Fruit fly (Drosophila melanogaster) whole organism, prepupa: ENCODE measurements around the gene Acp36DE.

Source experiments
- Blimp-1 ChIP-seq: fragments of 200-800 bp; sonication (Bioruptor generic); optimal IDR thresholded peaks from 3 replicates; lab custom pipeline; 2017; ENCODE audit warnings: missing biosample characterization, missing genetic modification characterization, mild to moderate bottlenecking, moderate library complexity, missing genetic modification reagents
- CG10631 ChIP-seq: fragments of 200-800 bp; sonication (Bioruptor generic); optimal IDR thresholded peaks from 2 replicates; lab custom pipeline; 2016; ENCODE audit warnings: missing biosample characterization, missing genetic modification characterization
- CG10669 ChIP-seq: fragments of 200-800 bp; sonication (Bioruptor generic); optimal IDR thresholded peaks from 3 replicates; lab custom pipeline; 2018; ENCODE audit warnings: missing biosample characterization, mild to moderate bottlenecking, missing genetic modification characterization, moderate library complexity
- CG11294 ChIP-seq: fragments of 200-800 bp; sonication (Bioruptor generic); IDR thresholded peaks from 2 replicates; pipeline ENCODE4 v1.3.6; 2022; ENCODE audit warnings: missing biosample characterization, missing genetic modification characterization
- CG11762 ChIP-seq: fragments of 200-800 bp; sonication (Bioruptor generic); optimal IDR thresholded peaks from 3 replicates; lab custom pipeline; 2016; ENCODE audit warnings: missing biosample characterization, missing genetic modification characterization; ENCODE audit not compliant: insufficient read depth
- CG11902 ChIP-seq: fragments of 200-800 bp; sonication (Bioruptor generic); optimal IDR thresholded peaks from 3 replicates; lab custom pipeline; 2016; ENCODE audit warnings: missing biosample characterization, missing genetic modification characterization
- CG15336 ChIP-seq: fragments of 200-800 bp; sonication (Bioruptor generic); IDR thresholded peaks from 2 replicates; pipeline ENCODE4 v1.3.6; 2022; ENCODE audit warnings: missing biosample characterization, missing genetic modification characterization
- CG3032 ChIP-seq: fragments of 200-800 bp; optimal IDR thresholded peaks from 2 replicates; lab custom pipeline; 2019; ENCODE audit warnings: missing biosample characterization, mild to moderate bottlenecking, missing genetic modification characterization, moderate library complexity
- CG32006 ChIP-seq: fragments of 200-800 bp; sonication (Bioruptor generic); optimal IDR thresholded peaks from 3 replicates; lab custom pipeline; 2017; ENCODE audit warnings: missing biosample characterization, mild to moderate bottlenecking, missing genetic modification characterization
- CG3919 ChIP-seq: fragments of 200-800 bp; sonication (Bioruptor generic); optimal IDR thresholded peaks from 3 replicates; lab custom pipeline; 2016; ENCODE audit warnings: missing biosample characterization, missing genetic modification characterization
- CG4318 ChIP-seq: fragments of 200-800 bp; sonication (Bioruptor generic); optimal IDR thresholded peaks from 3 replicates; lab custom pipeline; 2017; ENCODE audit warnings: missing biosample characterization, mild to moderate bottlenecking, missing genetic modification characterization
- CG6276 ChIP-seq: fragments of 200-800 bp; sonication (Bioruptor generic); optimal IDR thresholded peaks from 2 replicates; lab custom pipeline; 2017; ENCODE audit warnings: missing biosample characterization, mild to moderate bottlenecking, missing genetic modification characterization
- CG6808 ChIP-seq: fragments of 200-800 bp; sonication (Bioruptor generic); optimal IDR thresholded peaks from 3 replicates; lab custom pipeline; 2017; ENCODE audit warnings: missing biosample characterization, missing genetic modification characterization, mild to moderate bottlenecking, moderate library complexity, missing genetic modification reagents
- CG6854 ChIP-seq: fragments of 200-800 bp; sonication (Bioruptor generic); optimal IDR thresholded peaks from 2 replicates; lab custom pipeline; 2017; ENCODE audit warnings: missing biosample characterization, mild to moderate bottlenecking, missing genetic modification characterization
- CG8119 ChIP-seq: fragments of 200-800 bp; sonication (Bioruptor generic); IDR thresholded peaks from 3 replicates; pipeline ENCODE4 v1.3.6; 2022; ENCODE audit warnings: missing biosample characterization, missing genetic modification characterization
- CG8319 ChIP-seq: fragments of 200-800 bp; sonication (Bioruptor generic); optimal IDR thresholded peaks from 3 replicates; lab custom pipeline; 2016; ENCODE audit warnings: missing biosample characterization, missing genetic modification characterization
- CG8632 ChIP-seq: fragments of 200-800 bp; sonication (Bioruptor generic); optimal IDR thresholded peaks from 3 replicates; lab custom pipeline; 2016; ENCODE audit warnings: missing biosample characterization, missing genetic modification characterization
- CG9139 ChIP-seq: fragments of 200-800 bp; sonication (Bioruptor generic); optimal IDR thresholded peaks from 3 replicates; lab custom pipeline; 2017; ENCODE audit warnings: missing biosample characterization, mild to moderate bottlenecking, missing genetic modification characterization
- Eip78C ChIP-seq: fragments of 200-800 bp; sonication (Bioruptor generic); peaks from one replicate; lab custom pipeline; 2016; ENCODE audit warnings: missing biosample characterization, missing genetic modification characterization
- Ets21C ChIP-seq: fragments of 200-800 bp; sonication (Bioruptor generic); optimal IDR thresholded peaks from 3 replicates; lab custom pipeline; 2016; ENCODE audit warnings: missing biosample characterization, missing genetic modification characterization
- Ets96B ChIP-seq: fragments of 200-800 bp; optimal IDR thresholded peaks from 2 replicates; lab custom pipeline; 2019; ENCODE audit warnings: missing biosample characterization, mild to moderate bottlenecking, missing genetic modification characterization, moderate library complexity
- Gug ChIP-seq: fragments of 200-800 bp; sonication (Bioruptor generic); IDR thresholded peaks from 2 replicates; pipeline ENCODE4 v1.3.6; 2022; ENCODE audit warnings: missing biosample characterization, missing genetic modification characterization
- Hr38 ChIP-seq: sonication (Bioruptor generic); optimal IDR thresholded peaks from 2 replicates; lab custom pipeline; 2016; ENCODE audit warnings: missing biosample characterization, missing genetic modification characterization
- Hr39 ChIP-seq: fragments of 200-800 bp; sonication (Bioruptor generic); optimal IDR thresholded peaks from 2 replicates; lab custom pipeline; 2016; ENCODE audit warnings: missing biosample characterization, missing genetic modification characterization
- Hr4 ChIP-seq: fragments of 200-800 bp; sonication (Bioruptor generic); optimal IDR thresholded peaks from 3 replicates; lab custom pipeline; 2016; ENCODE audit warnings: missing biosample characterization, missing genetic modification characterization
- Met ChIP-seq: fragments of 200-800 bp; sonication (Bioruptor generic); optimal IDR thresholded peaks from 3 replicates; lab custom pipeline; 2016; ENCODE audit warnings: missing biosample characterization, missing genetic modification characterization
- Smox ChIP-seq: fragments of 200-800 bp; sonication (Bioruptor generic); optimal IDR thresholded peaks from 3 replicates; lab custom pipeline; 2016; ENCODE audit warnings: missing biosample characterization, missing genetic modification characterization
- Sox102F ChIP-seq: fragments of 200-800 bp; sonication (Bioruptor generic); optimal IDR thresholded peaks from 2 replicates; lab custom pipeline; 2016; ENCODE audit warnings: missing biosample characterization, mild to moderate bottlenecking, missing genetic modification characterization
- Sox14 ChIP-seq: fragments of 200-800 bp; sonication (Bioruptor generic); optimal IDR thresholded peaks from 3 replicates; lab custom pipeline; 2016; ENCODE audit warnings: missing biosample characterization, missing genetic modification characterization
- Sox15 ChIP-seq: fragments of 200-800 bp; sonication (Bioruptor generic); optimal IDR thresholded peaks from 3 replicates; lab custom pipeline; 2016; ENCODE audit warnings: missing biosample characterization, missing genetic modification characterization
- achi ChIP-seq: fragments of 200-800 bp; sonication (Bioruptor generic); optimal IDR thresholded peaks from 3 replicates; lab custom pipeline; 2016; ENCODE audit warnings: missing biosample characterization, missing genetic modification characterization
- acj6 ChIP-seq: fragments of 200-800 bp; sonication (Bioruptor generic); optimal IDR thresholded peaks from 3 replicates; lab custom pipeline; 2016; ENCODE audit warnings: missing biosample characterization, missing genetic modification characterization
- cyc ChIP-seq: fragments of 200-800 bp; sonication (Bioruptor generic); optimal IDR thresholded peaks from 3 replicates; lab custom pipeline; 2016; ENCODE audit warnings: missing biosample characterization, missing genetic modification characterization
- dac ChIP-seq: fragments of 200-800 bp; sonication (Bioruptor generic); optimal IDR thresholded peaks from 2 replicates; lab custom pipeline; 2017; ENCODE audit warnings: missing biosample characterization, mild to moderate bottlenecking, missing genetic modification characterization
- dsx ChIP-seq: fragments of 200-800 bp; optimal IDR thresholded peaks from 3 replicates; lab custom pipeline; 2019; ENCODE audit warnings: missing biosample characterization, mild to moderate bottlenecking, missing genetic modification characterization, moderate library complexity; ENCODE audit not compliant: poor library complexity, severe bottlenecking
- esn ChIP-seq: fragments of 200-800 bp; sonication (Bioruptor generic); optimal IDR thresholded peaks from 2 replicates; lab custom pipeline; 2016; ENCODE audit warnings: missing biosample characterization, mild to moderate bottlenecking, missing genetic modification characterization, moderate library complexity
- fd59A ChIP-seq: fragments of 200-800 bp; sonication (Bioruptor generic); optimal IDR thresholded peaks from 2 replicates; lab custom pipeline; 2017; ENCODE audit warnings: missing biosample characterization, mild to moderate bottlenecking, missing genetic modification characterization, missing genetic modification reagents
- fd85E ChIP-seq: fragments of 200-800 bp; sonication (Bioruptor generic); optimal IDR thresholded peaks from 3 replicates; lab custom pipeline; 2016; ENCODE audit warnings: missing biosample characterization, missing genetic modification characterization
- fkh ChIP-seq: fragments of 200-800 bp; sonication (Bioruptor generic); optimal IDR thresholded peaks from 3 replicates; lab custom pipeline; 2017; ENCODE audit warnings: missing biosample characterization, mild to moderate bottlenecking, missing genetic modification characterization, moderate library complexity
- lz ChIP-seq: fragments of 200-800 bp; sonication (Bioruptor generic); optimal IDR thresholded peaks from 3 replicates; lab custom pipeline; 2016; ENCODE audit warnings: missing biosample characterization, missing genetic modification characterization
- net ChIP-seq: fragments of 200-800 bp; sonication (Bioruptor generic); optimal IDR thresholded peaks from 3 replicates; lab custom pipeline; 2016; ENCODE audit warnings: missing biosample characterization, missing genetic modification characterization
- salr ChIP-seq, 2 experiments: fragments of 200-800 bp; sonication (Bioruptor generic); optimal IDR thresholded peaks; 3 replicates each; lab custom pipeline; 2016 to 2018; ENCODE audit warnings: missing biosample characterization in 2 of 2, missing genetic modification characterization in 2 of 2, mild to moderate bottlenecking in 1 of 2
- spab ChIP-seq: fragments of 200-800 bp; sonication (Bioruptor generic); optimal IDR thresholded peaks from 2 replicates; lab custom pipeline; 2017; ENCODE audit warnings: missing biosample characterization, mild to moderate bottlenecking, missing genetic modification characterization, missing genetic modification reagents
- ss ChIP-seq, 2 experiments: fragments of 200-800 bp; sonication (Bioruptor generic); optimal IDR thresholded peaks; 2 replicates in 1 of 2; 3 replicates in 1 of 2; lab custom pipeline; 2017 to 2018; ENCODE audit warnings: mild to moderate bottlenecking in 2 of 2, missing biosample characterization in 2 of 2, missing genetic modification characterization in 2 of 2, moderate library complexity in 1 of 2
- svp ChIP-seq: fragments of 200-800 bp; sonication (Bioruptor generic); peaks from one replicate; lab custom pipeline; 2016; ENCODE audit warnings: missing biosample characterization, missing genetic modification characterization
- topi ChIP-seq: fragments of 200-800 bp; sonication (Bioruptor generic); optimal IDR thresholded peaks from 3 replicates; lab custom pipeline; 2016; ENCODE audit warnings: missing biosample characterization, missing genetic modification characterization

Gene Acp36DE

DNA sequence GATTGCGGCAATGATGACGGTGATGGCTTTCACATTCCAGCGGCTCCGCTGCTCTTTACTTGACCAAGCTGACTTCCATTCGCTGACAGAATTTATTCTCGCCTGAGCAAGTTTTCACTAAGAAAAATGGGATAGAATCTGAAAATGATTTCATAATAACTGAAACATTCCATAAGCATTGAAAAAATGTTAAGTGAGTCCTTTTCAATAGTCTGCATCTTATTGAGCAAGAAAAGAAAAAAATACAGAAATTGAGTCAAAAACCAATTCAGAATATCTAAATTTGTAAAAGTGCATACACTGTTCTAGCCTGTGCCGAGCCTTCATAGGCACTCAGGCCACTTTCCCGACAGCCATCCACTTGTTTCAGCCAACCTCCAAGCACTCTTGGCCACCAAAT lies 10.2 kb downstream of the Acp36DE start (continued):
- TF ChIP-seq CG3032 (peak; percentile 21), CG15336 (GFP tag; lab: Robert Waterston, UW) (peak; percentile 76), Met (GFP tag; lab: Kevin White, UChicago) (no peak), esn (no peak), Sox102F (GFP tag; lab: Kevin White, UChicago) (no peak), Sox14 (peak; percentile 63), topi (no peak), Ets21C (no peak), CG6808 (GFP tag; lab: Kevin White, UChicago) (no peak), Blimp-1 (no peak), Sox15 (no peak), CG6276 (GFP tag; lab: Kevin White, UChicago) (peak; percentile 69), Gug (GFP tag; lab: Robert Waterston, UW) (peak; percentile 61), Smox (GFP tag; lab: Kevin White, UChicago) (no peak), Hr38 (GFP tag; lab: Kevin White, UChicago) (no peak), CG4318 (GFP tag; lab: Kevin White, UChicago) (peak; percentile 57), CG6854 (no peak), Eip78C (GFP tag; lab: Kevin White, UChicago) (peak; percentile 77), CG10631 (GFP tag; lab: Kevin White, UChicago) (peak; percentile 66), Ets96B (tag; lab: Kevin White, UChicago) (peak; percentile 41), Hr4 (peak; percentile 49), CG8319 (no peak), spab (GFP tag; lab: Kevin White, UChicago) (no peak)

DNA sequence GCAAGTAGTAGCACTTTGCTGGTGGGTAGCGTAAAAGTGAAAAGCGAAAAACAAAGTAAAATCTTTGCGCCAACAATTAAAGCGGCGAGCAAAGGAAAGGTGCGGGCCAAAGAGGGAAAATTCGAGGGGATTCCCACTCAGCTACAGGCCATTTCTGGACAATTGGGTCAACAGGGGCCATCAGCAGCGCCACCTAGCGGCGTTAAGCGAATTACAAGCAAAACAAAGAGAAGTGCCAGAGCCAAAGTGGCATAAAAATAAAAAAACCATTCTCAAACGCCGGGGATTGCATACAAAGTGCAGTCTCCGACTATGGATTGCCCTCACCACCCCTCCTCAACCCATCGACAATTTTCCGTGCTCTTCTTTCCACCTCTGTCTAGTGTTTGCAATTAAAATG lies 10.9 kb downstream of the Acp36DE start:
- no peak for TF ChIP-seq CG11902 (GFP tag; lab: Kevin White, UChicago)
- no peak for TF ChIP-seq cyc
- no peak for TF ChIP-seq dac (GFP tag; lab: Kevin White, UChicago)
- TF ChIP-seq ss (GFP tag; optimal IDR thresholded peaks at IDR 0.05; lab: Kevin White, UChicago): no peak
- no peak for TF ChIP-seq CG32006 (GFP tag; lab: Kevin White, UChicago)
- TF ChIP-seq fd85E (GFP tag; lab: Kevin White, UChicago): no peak
- no peak for TF ChIP-seq svp (GFP tag; lab: Kevin White, UChicago)
- TF ChIP-seq fd59A (GFP tag; lab: Kevin White, UChicago): no peak
- no peak for TF ChIP-seq CG10669 (GFP tag; lab: Kevin White, UChicago)
- TF ChIP-seq salr (GFP tag; optimal IDR thresholded peaks at IDR 0.05; lab: Kevin White, UChicago): no peak
- no peak for TF ChIP-seq CG6276 (GFP tag; lab: Kevin White, UChicago)
- TF ChIP-seq Hr4: no peak
- TF ChIP-seq Eip78C (GFP tag; lab: Kevin White, UChicago): no peak
- no peak for TF ChIP-seq Ets96B (tag; lab: Kevin White, UChicago)
- no peak for TF ChIP-seq dsx (GFP tag; lab: Kevin White, UChicago)
- no peak for TF ChIP-seq achi
- TF ChIP-seq lz (GFP tag; lab: Kevin White, UChicago): no peak
- no peak for TF ChIP-seq Sox15
- no peak; the same call in 1 of the 2 replicates for TF ChIP-seq CG15336 (GFP tag; lab: Robert Waterston, UW)

DNA sequence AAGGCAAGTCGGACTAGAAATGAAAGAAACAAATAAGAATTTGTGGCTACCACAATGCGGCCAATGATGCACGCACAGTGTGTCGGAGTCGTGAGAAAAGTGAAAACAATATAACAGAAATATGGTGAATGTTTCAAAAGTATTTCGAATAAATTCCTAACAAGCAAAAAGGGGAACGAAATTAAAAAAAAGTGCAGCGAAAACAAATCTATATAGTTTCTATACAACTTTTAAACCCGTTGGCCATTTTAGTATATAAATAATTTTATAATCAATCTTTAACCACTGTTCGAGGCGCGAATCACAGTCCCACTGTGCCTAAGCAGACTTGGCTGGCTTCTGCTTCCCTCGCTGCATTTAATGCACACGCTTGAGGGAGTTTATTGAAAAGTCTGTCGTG lies 13.6 kb downstream of the Acp36DE start:
- no peak for TF ChIP-seq Hr38 (GFP tag; lab: Kevin White, UChicago)
- TF ChIP-seq CG11762 (GFP tag; lab: Kevin White, UChicago): peak; percentile 70
- TF ChIP-seq CG6276 (GFP tag; lab: Kevin White, UChicago): peak; percentile 84
- TF ChIP-seq CG10669 (GFP tag; lab: Kevin White, UChicago): peak; percentile 73
- peak; percentile 40 for TF ChIP-seq Sox102F (GFP tag; lab: Kevin White, UChicago)
- peak; percentile 27 for TF ChIP-seq CG9139 (GFP tag; lab: Kevin White, UChicago)
- peak; percentile 35 for TF ChIP-seq Hr39 (GFP tag; lab: Kevin White, UChicago)
- no peak for TF ChIP-seq fkh (GFP tag; lab: Kevin White, UChicago)
- peak; percentile 80 for TF ChIP-seq acj6
- no peak for TF ChIP-seq cyc
- peak; percentile 54; the same call in 1 of the 2 replicates for TF ChIP-seq CG11294 (GFP tag; lab: Robert Waterston, UW)
- peak; percentile 62 for TF ChIP-seq spab (GFP tag; lab: Kevin White, UChicago)
- peak; percentile 63 for TF ChIP-seq dac (GFP tag; lab: Kevin White, UChicago)
- TF ChIP-seq Smox (GFP tag; lab: Kevin White, UChicago): peak; percentile 50
- peak in 1 of 2 experiments; percentile 75 for TF ChIP-seq salr (GFP tag; optimal IDR thresholded peaks at IDR 0.05; lab: Kevin White, UChicago)
- TF ChIP-seq CG8319: peak; percentile 54
- peak; percentile 91 for TF ChIP-seq CG8119
- peak; percentile 66 for TF ChIP-seq CG3032
- TF ChIP-seq net (GFP tag; lab: Kevin White, UChicago): peak; percentile 69
- TF ChIP-seq CG6808 (GFP tag; lab: Kevin White, UChicago): peak; percentile 71
- peak; percentile 72 for TF ChIP-seq CG10631 (GFP tag; lab: Kevin White, UChicago)
- peak; percentile 78 for TF ChIP-seq achi
- peak; percentile 74 for TF ChIP-seq CG3919 (GFP tag; lab: Kevin White, UChicago)
- peak; percentile 44 for TF ChIP-seq CG8632 (GFP tag; lab: Kevin White, UChicago)
- peak; percentile 92 for TF ChIP-seq CG32006 (GFP tag; lab: Kevin White, UChicago)
